Worm (Caenorhabditis elegans) whole organism, midembryonic: ENCODE results near the gene T23E7.2.

Experiments
- T22C8.4 ChIP-seq: fragments of 200-800 bp; sonication (Bioruptor generic); IDR thresholded peaks from 2 replicates; pipeline ENCODE4 v1.3.6; 2022; ENCODE audit warnings: missing genetic modification characterization, missing compliant biosample characterization
- cog-1 ChIP-seq: sonication (generic microtip); optimal IDR thresholded peaks from 2 replicates; lab custom pipeline; 2016; ENCODE audit warnings: missing genetic modification characterization, missing compliant biosample characterization
- flt-1 ChIP-seq: fragments of 200-800 bp; sonication (Bioruptor generic); IDR thresholded peaks from 2 replicates; pipeline ENCODE4 v1.3.6; 2022; ENCODE audit warnings: missing genetic modification characterization, missing compliant biosample characterization
- med-1 ChIP-seq: sonication (generic microtip); optimal IDR thresholded peaks from 2 replicates; lab custom pipeline; 2017; ENCODE audit warnings: missing genetic modification characterization, mild to moderate bottlenecking, missing compliant biosample characterization, antibody characterized with exemption, missing genetic modification reagents; ENCODE audit not compliant: insufficient read depth
- ztf-23 ChIP-seq: fragments of 200-800 bp; sonication (Bioruptor generic); IDR thresholded peaks from 2 replicates; pipeline ENCODE4 v1.3.6; 2022; ENCODE audit warnings: missing genetic modification reagents, missing genetic modification characterization, missing compliant biosample characterization
- ztf-29 ChIP-seq: fragments of 200-800 bp; sonication (Bioruptor generic); IDR thresholded peaks from 2 replicates; pipeline ENCODE4 v1.3.6; 2022; ENCODE audit warnings: missing genetic modification reagents, missing genetic modification characterization, missing compliant biosample characterization

- TF ChIP-seq flt-1 (GFP tag; lab: Robert Waterston, UW) (0 out of 2 replicates have a peak, but pooled peaks have one; percentile 11), T22C8.4 (no peak), cog-1 (tag; lab: Kevin White, UChicago) (no peak), med-1 (GFP tag; lab: Kevin White, UChicago) (no peak), ztf-23 (no peak), ztf-29 (GFP tag; lab: Robert Waterston, UW) (no peak)
Measured at ce11 chrX:17628345-17628744, 42.5 kb upstream of the T23E7.2 start.
